Worm (Caenorhabditis elegans): ENCODE data around the gene fbxa-219.

ce11 chrIII:2245727-2246126 lies 45.5 kb upstream of the fbxa-219 start, which contains the start of gene srd-67:
- TF ChIP-seq ztf-3 (GFP tag; optimal IDR thresholded peaks at IDR 0.05), result no peak
- no peak for TF ChIP-seq pha-4 (tag; optimal IDR thresholded peaks at IDR 0.05)
- TF ChIP-seq D2030.7 (GFP tag; IDR thresholded peaks at IDR 0.05), result no peak
- no peak for TF ChIP-seq bed-1 (GFP tag; IDR thresholded peaks at IDR 0.05)
- TF ChIP-seq nfyb-1 (GFP tag; IDR thresholded peaks at IDR 0.05), result no peak

All from whole organism, young adult.